Worm (Caenorhabditis elegans) whole organism, midembryonic: ENCODE results near the gene Y51B9A.5.

Source experiments
- T22C8.4 ChIP-seq: fragments of 200-800 bp; sonication (Bioruptor generic); IDR thresholded peaks from 2 replicates; pipeline ENCODE4 v1.3.6; 2022; ENCODE audit warnings: missing genetic modification characterization, missing compliant biosample characterization
- cog-1 ChIP-seq: sonication (generic microtip); optimal IDR thresholded peaks from 2 replicates; lab custom pipeline; 2016; ENCODE audit warnings: missing genetic modification characterization, missing compliant biosample characterization
- flt-1 ChIP-seq: fragments of 200-800 bp; sonication (Bioruptor generic); IDR thresholded peaks from 2 replicates; pipeline ENCODE4 v1.3.6; 2022; ENCODE audit warnings: missing genetic modification characterization, missing compliant biosample characterization
- med-1 ChIP-seq: sonication (generic microtip); optimal IDR thresholded peaks from 2 replicates; lab custom pipeline; 2017; ENCODE audit warnings: missing genetic modification characterization, mild to moderate bottlenecking, missing compliant biosample characterization, antibody characterized with exemption, missing genetic modification reagents; ENCODE audit not compliant: insufficient read depth
- ztf-23 ChIP-seq: fragments of 200-800 bp; sonication (Bioruptor generic); IDR thresholded peaks from 2 replicates; pipeline ENCODE4 v1.3.6; 2022; ENCODE audit warnings: missing genetic modification reagents, missing genetic modification characterization, missing compliant biosample characterization
- ztf-29 ChIP-seq: fragments of 200-800 bp; sonication (Bioruptor generic); IDR thresholded peaks from 2 replicates; pipeline ENCODE4 v1.3.6; 2022; ENCODE audit warnings: missing genetic modification reagents, missing genetic modification characterization, missing compliant biosample characterization

DNA sequence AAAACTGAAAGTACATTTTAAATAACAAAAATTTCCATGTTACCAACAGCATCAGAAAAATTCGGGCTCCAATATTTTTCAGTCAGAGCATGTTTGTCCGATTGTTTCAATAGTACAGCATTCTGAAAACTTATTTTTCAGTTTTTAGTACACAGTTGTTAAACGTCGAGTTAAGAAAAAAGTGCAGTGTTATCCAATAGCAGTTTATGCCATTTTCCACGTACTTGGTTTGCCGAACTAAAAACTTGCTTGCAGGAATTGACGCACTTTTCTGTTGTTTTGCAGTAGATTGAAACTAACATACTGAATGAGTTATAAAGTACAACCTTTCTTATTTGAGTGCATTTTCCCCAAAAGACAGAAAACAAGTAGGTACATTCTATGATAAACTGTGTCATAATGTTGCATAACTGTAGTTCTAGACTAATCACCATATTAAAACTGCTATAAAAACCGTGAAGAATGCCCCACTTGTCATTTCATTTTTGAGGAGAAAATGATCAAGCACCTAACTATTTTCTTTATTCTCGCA, 5.5 kb upstream of the Y51B9A.5 start, which contains the start of the genes Y51B9A.14 and Y51B9A.8:
- TF ChIP-seq cog-1 (no peak), ztf-23 (no peak), T22C8.4 (GFP tag; lab: Robert Waterston, UW) (no peak), ztf-29 (no peak), flt-1 (no peak), med-1 (GFP tag; lab: Kevin White, UChicago) (no peak)
